Fruit fly (Drosophila melanogaster) S2 (cell line): ENCODE results near the gene CG15399.
A peak's percentile ranks its signal among the peaks of the same experiment; 100 is the strongest.

Experiments
- CG8478 ChIP-seq: fragments of >200 bp; optimal IDR thresholded peaks from 2 replicates; lab custom pipeline; 2018
- CTCF ChIP-seq, 2 experiments: fragments of >200 bp; optimal IDR thresholded peaks; 2 replicates each; lab custom pipeline; 2018

Gene CG15399

DNA sequence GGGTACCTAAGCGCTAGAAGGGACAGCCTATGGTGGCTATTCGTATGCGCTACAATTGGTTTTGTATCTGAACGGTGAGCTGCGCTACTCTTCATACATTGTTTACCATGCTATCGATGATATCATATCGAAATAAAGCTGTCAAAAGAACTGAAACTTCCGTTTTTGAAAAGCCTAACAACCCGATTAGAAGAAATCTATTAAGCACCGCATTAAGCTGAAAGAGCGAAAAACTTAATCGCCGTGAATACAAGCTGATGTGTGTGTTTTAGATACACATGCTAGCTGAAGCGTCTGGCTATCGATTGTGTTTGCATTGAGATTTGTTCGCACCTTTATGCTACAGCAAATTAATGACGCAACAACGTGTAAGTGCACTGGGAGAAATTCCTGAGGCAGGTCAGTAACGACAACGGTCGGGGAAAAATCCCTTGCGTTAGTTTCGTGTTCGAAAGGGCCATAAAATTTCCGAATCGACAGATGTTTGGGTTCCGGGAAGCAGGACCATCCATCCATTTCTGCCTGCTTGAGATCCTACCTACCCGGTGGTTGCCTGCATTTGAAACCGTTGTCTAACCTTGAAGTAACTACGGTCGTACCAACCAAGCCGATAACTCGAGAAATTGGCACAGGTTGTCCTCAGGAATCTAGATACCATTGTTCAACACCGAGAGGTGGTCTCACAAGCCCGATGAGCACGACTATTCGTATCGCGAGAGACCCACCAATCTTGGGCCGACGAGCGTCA lies 21.1 kb downstream of the CG15399 start:
- TF ChIP-seq CTCF (optimal IDR thresholded peaks at IDR 0.05; lab: Kevin White, UChicago) (no peak), CG8478 (lab: Kevin White, UChicago) (no peak)

DNA sequence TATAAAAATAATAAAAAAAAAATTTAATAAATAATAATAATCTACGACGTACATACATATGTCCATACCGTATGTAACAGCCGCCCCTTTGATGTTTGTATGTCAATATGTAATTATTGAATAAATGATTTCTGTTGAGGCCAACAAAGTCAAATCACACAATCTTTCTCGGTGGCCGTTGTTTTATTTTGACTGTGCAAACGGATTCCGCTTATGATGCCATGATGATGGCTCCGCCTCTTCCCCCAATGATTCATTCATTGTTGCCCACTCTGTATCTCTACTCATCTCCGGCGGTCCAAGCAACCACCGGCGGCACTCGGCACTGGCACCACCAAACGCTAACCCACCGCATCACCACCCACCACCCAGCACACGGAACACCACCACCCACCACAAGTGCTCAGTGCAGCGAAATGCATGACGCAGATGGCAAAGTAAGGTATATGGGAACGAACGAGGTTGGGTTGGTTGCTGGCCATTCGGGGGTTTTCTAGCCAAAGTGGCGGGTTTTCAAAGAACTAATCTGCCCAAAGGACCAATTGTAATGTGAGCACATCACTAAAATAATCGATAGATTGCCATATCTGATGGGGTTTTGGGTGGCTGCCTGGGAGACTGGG lies 22.3 kb downstream of the CG15399 start:
- TF ChIP-seq CG8478 (lab: Kevin White, UChicago) (no peak), CTCF (optimal IDR thresholded peaks at IDR 0.05; lab: Kevin White, UChicago) (no peak)

- no peak for TF ChIP-seq CTCF (optimal IDR thresholded peaks at IDR 0.05; lab: Kevin White, UChicago)
- no peak for TF ChIP-seq CG8478 (lab: Kevin White, UChicago)
Measured at dm6 chr2L:2748480-2749143, 23.0 kb downstream of the CG15399 start.

DNA sequence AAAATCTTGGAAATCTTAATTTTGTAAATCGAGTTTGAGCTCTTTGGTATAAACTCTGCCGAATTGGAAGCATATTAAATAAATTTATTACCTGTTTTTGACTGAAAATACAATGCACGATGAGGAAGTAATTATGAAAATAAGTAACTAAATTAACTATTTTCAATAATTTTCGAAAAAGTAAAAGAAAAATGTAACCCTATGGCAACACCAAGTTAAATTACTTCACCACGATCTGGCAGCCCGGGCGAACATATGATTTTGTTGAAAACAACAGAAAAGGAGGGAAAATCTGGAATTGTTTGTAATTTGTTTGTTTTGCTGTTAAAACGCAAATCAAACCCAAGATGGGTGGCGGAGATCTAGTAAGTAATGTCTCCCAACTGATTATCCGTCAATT lies 26.7 kb downstream of the CG15399 start, which contains the start of the genes CG9961 and Cwc25:
Gene CG9961 (minus strand): TSS at position 83 of the 400 bp plus-strand sequence.
Gene Cwc25 (plus strand): TSS at position 247 of the 400 bp plus-strand sequence.
- TF ChIP-seq CTCF (optimal IDR thresholded peaks at IDR 0.05; lab: Kevin White, UChicago) (no peak), CG8478 (lab: Kevin White, UChicago) (no peak)

- no peak for TF ChIP-seq CG8478 (lab: Kevin White, UChicago)
- peak; percentile 25 to 54 for TF ChIP-seq CTCF (optimal IDR thresholded peaks at IDR 0.05; lab: Kevin White, UChicago)
Measured at dm6 chr2L:2739820-2740230, 31.8 kb downstream of the CG15399 start, which contains the start of gene Hrs. Gene Hrs (plus strand): TSS chr2L:2739986.

DNA sequence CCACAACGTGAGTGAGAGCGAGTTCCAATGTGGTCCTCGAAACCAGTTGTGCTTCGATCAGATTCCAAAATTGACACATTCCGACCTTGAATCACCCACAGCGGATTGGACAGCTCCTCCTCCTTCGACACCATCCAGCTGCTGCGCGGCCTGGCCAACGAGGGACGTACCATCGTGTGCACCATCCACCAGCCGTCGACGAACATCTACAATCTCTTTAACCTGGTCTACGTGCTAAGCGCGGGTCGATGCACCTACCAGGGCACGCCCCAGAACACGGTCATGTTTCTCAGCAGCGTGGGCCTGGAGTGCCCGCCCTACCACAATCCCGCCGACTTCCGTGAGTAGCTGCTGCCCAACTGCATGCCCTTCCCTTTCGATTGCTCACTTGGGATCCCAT lies 34.0 kb downstream of the CG15399 start:
- no peak for TF ChIP-seq CTCF (optimal IDR thresholded peaks at IDR 0.05; lab: Kevin White, UChicago)
- TF ChIP-seq CG8478 (lab: Kevin White, UChicago) = no peak

DNA sequence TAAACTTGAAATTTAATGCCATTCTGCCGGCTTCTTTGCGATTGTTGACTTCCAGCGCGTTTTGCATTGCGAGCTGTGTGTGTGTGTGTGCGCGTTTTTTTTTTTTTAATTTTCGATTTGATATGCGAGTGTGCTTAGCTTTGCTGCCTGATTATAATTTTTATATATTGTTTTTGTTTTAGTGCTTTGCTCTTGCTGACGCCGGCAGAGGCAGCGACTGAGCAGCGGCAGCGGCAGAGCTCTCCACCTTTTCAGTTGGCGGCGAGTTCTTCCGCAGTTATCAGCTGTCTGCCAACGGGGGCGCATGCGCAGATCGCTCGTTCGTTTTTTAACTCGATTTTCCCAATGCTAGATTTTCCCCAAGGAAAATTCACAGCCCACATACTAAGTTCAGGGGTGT lies 36.0 kb downstream of the CG15399 start:
- TF ChIP-seq CTCF (optimal IDR thresholded peaks at IDR 0.05; lab: Kevin White, UChicago) = no peak
- no peak for TF ChIP-seq CG8478 (lab: Kevin White, UChicago)

DNA sequence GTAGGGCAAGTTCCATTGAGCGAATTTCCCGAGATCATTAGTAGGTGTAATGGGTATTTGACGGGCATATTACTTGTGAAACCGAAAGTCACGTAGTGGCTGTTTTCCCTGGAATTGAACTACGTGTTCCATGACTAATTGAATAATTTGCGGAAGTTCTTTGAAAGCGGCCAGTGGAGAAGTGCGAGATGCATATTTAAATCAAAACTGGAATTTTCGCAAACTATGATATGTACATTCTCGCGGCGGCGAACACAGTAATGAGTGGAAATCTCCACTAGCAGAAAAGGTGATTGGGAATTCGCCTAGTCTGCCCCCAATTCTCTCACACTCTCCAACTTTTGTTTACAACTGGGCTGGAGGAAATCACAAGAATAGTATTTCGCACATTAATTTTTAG lies 36.6 kb downstream of the CG15399 start:
- TF ChIP-seq CTCF (optimal IDR thresholded peaks at IDR 0.05; lab: Kevin White, UChicago) (no peak), CG8478 (lab: Kevin White, UChicago) (no peak)

dm6 chr2L:2734215-2734614 lies 37.4 kb downstream of the CG15399 start:
- TF ChIP-seq CTCF (optimal IDR thresholded peaks at IDR 0.05; lab: Kevin White, UChicago) (no peak), CG8478 (lab: Kevin White, UChicago) (no peak)

DNA sequence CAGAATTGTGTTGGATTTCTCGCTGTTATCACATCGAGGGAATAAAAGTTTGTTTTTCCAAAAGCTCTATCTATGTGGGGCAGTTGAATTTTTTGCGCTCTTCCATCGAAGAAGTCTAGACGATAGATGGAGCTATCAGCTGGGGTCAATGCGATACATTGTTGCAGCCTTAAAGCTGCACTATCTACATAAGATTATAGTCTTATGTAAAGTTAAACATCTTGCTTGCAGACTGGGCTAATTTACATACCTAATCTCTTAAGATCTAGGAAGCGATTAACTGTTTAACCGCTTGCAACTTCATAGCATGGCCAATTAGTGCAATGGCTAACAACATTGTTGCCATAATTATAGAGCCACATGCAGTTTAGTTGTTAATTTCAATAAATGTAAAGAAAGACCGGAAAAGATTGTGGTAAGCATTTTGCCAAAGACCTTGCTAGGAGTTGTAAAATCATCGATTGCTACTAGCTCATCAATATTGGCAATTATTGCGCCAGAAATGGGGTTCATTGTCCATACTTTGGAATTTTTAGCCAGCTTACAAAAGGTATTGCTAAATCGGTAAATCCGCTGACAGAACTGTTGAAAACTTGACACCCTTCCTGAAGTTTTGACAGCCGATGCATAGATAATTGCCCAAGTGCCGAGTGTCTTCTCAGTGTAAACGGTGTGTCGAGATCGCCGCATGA lies 39.3 kb downstream of the CG15399 start:
- TF ChIP-seq CG8478 (lab: Kevin White, UChicago) = no peak
- TF ChIP-seq CTCF (optimal IDR thresholded peaks at IDR 0.05; lab: Kevin White, UChicago) = no peak

dm6 chr2L:2731370-2732138 lies 40.0 kb downstream of the CG15399 start:
- TF ChIP-seq CTCF (optimal IDR thresholded peaks at IDR 0.05; lab: Kevin White, UChicago) (no peak), CG8478 (lab: Kevin White, UChicago) (no peak)

DNA sequence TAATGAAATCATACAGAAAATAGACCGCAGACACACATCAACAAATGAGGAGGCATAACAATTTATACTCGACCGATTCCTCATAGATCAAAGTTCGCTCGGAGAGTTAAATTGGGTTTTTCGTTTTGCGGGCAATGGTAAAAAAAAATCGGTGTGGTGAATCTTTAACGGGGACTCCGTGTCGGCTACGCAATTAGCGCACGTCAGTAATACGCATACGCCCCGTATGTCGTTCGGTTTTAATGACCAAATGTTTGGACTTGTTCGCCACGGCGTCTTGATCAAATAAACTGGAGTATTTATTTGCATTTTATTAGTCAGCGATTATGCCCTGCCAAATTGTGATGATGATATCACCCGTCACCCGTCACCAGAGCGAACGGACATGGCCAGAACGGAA lies 40.8 kb downstream of the CG15399 start:
- TF ChIP-seq CTCF (optimal IDR thresholded peaks at IDR 0.05; lab: Kevin White, UChicago) = no peak
- TF ChIP-seq CG8478 (lab: Kevin White, UChicago) = no peak

DNA sequence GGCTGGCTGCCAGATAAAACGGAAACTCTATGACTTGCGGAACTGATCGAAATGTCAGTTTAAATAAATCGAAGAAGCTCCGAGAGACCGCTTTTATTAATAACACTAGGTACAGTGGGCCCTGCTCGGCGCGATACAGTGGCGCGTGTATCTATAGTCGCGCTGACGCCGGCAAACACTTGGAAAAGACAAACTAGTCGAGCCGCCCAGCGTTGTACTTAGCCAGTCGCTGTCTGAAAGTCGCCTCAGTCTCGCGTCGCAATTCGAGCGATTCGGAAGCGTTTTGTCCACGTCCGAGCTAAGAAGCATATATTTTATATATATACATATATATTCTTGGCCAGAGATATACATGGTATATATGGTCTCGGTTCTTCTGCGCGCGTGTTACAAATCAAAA lies 41.7 kb downstream of the CG15399 start:
- TF ChIP-seq CTCF (optimal IDR thresholded peaks at IDR 0.05; lab: Kevin White, UChicago) (no peak), CG8478 (lab: Kevin White, UChicago) (no peak)

DNA sequence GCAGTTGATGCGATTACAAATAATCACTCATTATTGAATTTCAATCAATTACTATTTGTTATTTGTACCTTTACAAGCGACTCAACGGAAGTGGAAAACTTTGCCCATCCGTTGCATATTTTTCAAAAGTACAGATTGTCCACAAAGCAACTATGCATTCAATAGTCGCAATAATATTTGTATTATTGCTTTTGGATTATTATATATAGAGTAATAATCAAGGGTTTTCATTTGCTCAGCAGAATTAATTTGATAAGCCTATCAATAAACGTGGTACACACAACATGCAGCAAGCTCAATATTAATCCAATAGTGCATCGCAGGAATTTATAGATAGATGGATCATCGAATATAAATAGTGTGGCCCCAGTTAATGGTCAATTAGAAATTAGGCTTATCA lies 43.0 kb downstream of the CG15399 start:
- TF ChIP-seq CTCF (optimal IDR thresholded peaks at IDR 0.05; lab: Kevin White, UChicago) (no peak), CG8478 (lab: Kevin White, UChicago) (no peak)
